Fruit fly (Drosophila melanogaster): ENCODE data around the gene CG6333.

Gene CG6333

dm6 chr3L:17529511-17530194, 43.6 kb upstream of the CG6333 start, which contains the start of the genes Edc3 and Nedd4 (continued):
- TF ChIP-seq tx (GFP tag; optimal IDR thresholded peaks at IDR 0.05) (no peak), hth (optimal IDR thresholded peaks at IDR 0.05) (no peak), CG9932 (GFP tag; IDR thresholded peaks at IDR 0.05) (no peak), wor (GFP tag; IDR thresholded peaks at IDR 0.05) (no peak), CG3726 (GFP tag; IDR thresholded peaks at IDR 0.05) (no peak), YL-1 (GFP tag; optimal IDR thresholded peaks at IDR 0.05) (peak; percentile 96), CG3838 (GFP tag; optimal IDR thresholded peaks at IDR 0.05) (no peak), ham (GFP tag; IDR thresholded peaks at IDR 0.05) (no peak), CG16813 (GFP tag; IDR thresholded peaks at IDR 0.05; ENCODE audit: partially characterized antibody) (peak; percentile 21; the same call in 1 of the 3 replicates), CG33557 (GFP tag; optimal IDR thresholded peaks at IDR 0.05) (peak; percentile 16), hkb (optimal IDR thresholded peaks at IDR 0.05) (no peak), hkb (GFP tag; IDR thresholded peaks at IDR 0.05) (no peak), amos (GFP tag; IDR thresholded peaks at IDR 0.05; ENCODE audit: partially characterized antibody) (peak; percentile 27; the same call in 1 of the 2 replicates), CG12299 (tag; optimal IDR thresholded peaks at IDR 0.05) (peak; percentile 23), sr (GFP tag; IDR thresholded peaks at IDR 0.05) (no peak), CG3163 (GFP tag; optimal IDR thresholded peaks at IDR 0.05) (no peak), HLH3B (GFP tag; IDR thresholded peaks at IDR 0.05) (no peak), sqz (GFP tag; optimal IDR thresholded peaks at IDR 0.05) (no peak), Poxn (GFP tag; IDR thresholded peaks at IDR 0.05) (no peak), Trl (optimal IDR thresholded peaks at IDR 0.05) (no peak), Trl (GFP tag; optimal IDR thresholded peaks at IDR 0.05) (no peak), CG34224 (GFP tag; IDR thresholded peaks at IDR 0.05; ENCODE audit: partially characterized antibody) (no peak), CG4404 (GFP tag; IDR thresholded peaks at IDR 0.05) (no peak), Dref (GFP tag; IDR thresholded peaks at IDR 0.05) (no peak), pita (GFP tag; optimal IDR thresholded peaks at IDR 0.05) (no peak), Aef1 (GFP tag; IDR thresholded peaks at IDR 0.05) (no peak), CG4328 (GFP tag; optimal IDR thresholded peaks at IDR 0.05) (no peak), Ets65A (GFP tag) (no peak), Awh (GFP tag; IDR thresholded peaks at IDR 0.05) (no peak), twi (tag; optimal IDR thresholded peaks at IDR 0.05) (no peak), NFAT (GFP tag; IDR thresholded peaks at IDR 0.05) (no peak), en (GFP tag; optimal IDR thresholded peaks at IDR 0.05) (no peak), jumu (GFP tag; optimal IDR thresholded peaks at IDR 0.05) (no peak), CG16779 (GFP tag; IDR thresholded peaks at IDR 0.05) (no peak), Nf-YA (GFP tag; IDR thresholded peaks at IDR 0.05) (no peak), ERR (GFP tag; optimal IDR thresholded peaks at IDR 0.05) (no peak), CG7372 (GFP tag; IDR thresholded peaks at IDR 0.05) (no peak), chm (GFP tag; IDR thresholded peaks at IDR 0.05) (no peak), Rx (GFP tag; IDR thresholded peaks at IDR 0.05) (no peak), trh (GFP tag; optimal IDR thresholded peaks at IDR 0.05) (no peak), Ravus (GFP tag; IDR thresholded peaks at IDR 0.05) (no peak), CG13287 (GFP tag; IDR thresholded peaks at IDR 0.05; ENCODE audit: partially characterized antibody) (no peak), Dp (GFP tag; optimal IDR thresholded peaks at IDR 0.05) (peak; percentile 19), fd102C (GFP tag; optimal IDR thresholded peaks at IDR 0.05) (no peak), CG6272 (GFP tag; IDR thresholded peaks at IDR 0.05) (no peak), CG11456 (GFP tag; IDR thresholded peaks at IDR 0.05) (no peak), CG7963 (GFP tag; IDR thresholded peaks at IDR 0.05; ENCODE audit: partially characterized antibody) (no peak), CG1602 (GFP tag; optimal IDR thresholded peaks at IDR 0.05) (no peak), Jarid2 (GFP tag; optimal IDR thresholded peaks at IDR 0.05) (no peak), CG1792 (GFP tag; optimal IDR thresholded peaks at IDR 0.05) (no peak), HLHmδ (GFP tag; optimal IDR thresholded peaks at IDR 0.05) (no peak), CG6791 (GFP tag; IDR thresholded peaks at IDR 0.05; ENCODE audit: partially characterized antibody) (no peak), grau (tag; optimal IDR thresholded peaks at IDR 0.05) (peak; percentile 32)

Measured in whole organism, embryonic.